Worm (Caenorhabditis elegans) whole organism, L4 larva: ENCODE results near the gene gem-1.

Experiments
- F10B5.3 ChIP-seq: sonication (generic microtip); optimal IDR thresholded peaks from 2 replicates; lab custom pipeline; 2016; ENCODE audit warnings: mild to moderate bottlenecking, missing genetic modification characterization, missing compliant biosample characterization
- F26F4.8 ChIP-seq: fragments of 200-800 bp; sonication (Bioruptor generic); conservative IDR thresholded peaks from 2 replicates; pipeline ENCODE4 v1.3.6; 2022; ENCODE audit warnings: missing genetic modification characterization, missing compliant biosample characterization
- F44E2.7 ChIP-seq: fragments of 200-800 bp; sonication (Bioruptor generic); IDR thresholded peaks from 2 replicates; pipeline ENCODE4 v2.1.2; 2022; ENCODE audit warnings: missing genetic modification characterization, missing compliant biosample characterization
- F49E8.2 ChIP-seq: sonication (generic microtip); optimal IDR thresholded peaks from 2 replicates; lab custom pipeline; 2016; ENCODE audit warnings: missing compliant biosample characterization, mild to moderate bottlenecking, missing genetic modification characterization, borderline replicate concordance
- T26A8.4 ChIP-seq: fragments of 200-800 bp; sonication (Bioruptor generic); IDR thresholded peaks from 2 replicates; pipeline ENCODE4 v1.3.6; 2022; ENCODE audit warnings: missing genetic modification characterization, missing compliant biosample characterization
- Y5F2A.4 ChIP-seq: fragments of 200-800 bp; sonication (Bioruptor generic); optimal IDR thresholded peaks from 2 replicates; lab custom pipeline; 2018; ENCODE audit warnings: mild to moderate bottlenecking, missing genetic modification characterization, missing compliant biosample characterization
- aly-2 ChIP-seq: sonication (generic microtip); optimal IDR thresholded peaks from 2 replicates; lab custom pipeline; 2018; ENCODE audit warnings: missing biosample characterization, missing genetic modification characterization
- ama-1 ChIP-seq: fragments of 150-350 bp; optimal IDR thresholded peaks from 2 replicates; lab custom pipeline; 2014; ENCODE audit warnings: inconsistent platforms, mixed read lengths
- ceh-44 ChIP-seq: fragments of 200-800 bp; sonication (Bioruptor generic); IDR thresholded peaks from 2 replicates; pipeline ENCODE4 v1.3.6; 2022; ENCODE audit warnings: missing genetic modification reagents, missing genetic modification characterization, missing compliant biosample characterization
- ceh-62 ChIP-seq: sonication (generic microtip); optimal IDR thresholded peaks from 2 replicates; lab custom pipeline; 2017; ENCODE audit warnings: missing biosample characterization, missing genetic modification characterization
- cey-2 ChIP-seq: sonication (generic microtip); optimal IDR thresholded peaks from 3 replicates; lab custom pipeline; 2017; ENCODE audit warnings: missing genetic modification characterization, mild to moderate bottlenecking, missing compliant biosample characterization, antibody characterized with exemption, borderline replicate concordance; ENCODE audit not compliant: insufficient read depth
- ctbp-1 ChIP-seq: fragments of 200-800 bp; sonication (Bioruptor generic); IDR thresholded peaks from 2 replicates; pipeline ENCODE4 v1.3.6; 2022; ENCODE audit warnings: missing genetic modification reagents, missing genetic modification characterization, missing compliant biosample characterization
- daf-12 ChIP-seq: fragments of 150-350 bp; optimal IDR thresholded peaks from 2 replicates; lab custom pipeline; 2014; ENCODE audit warnings: missing biosample characterization, missing genetic modification reagents, missing genetic modification characterization
- daf-16 ChIP-seq, 3 experiments: sonication (generic microtip); optimal IDR thresholded peaks; 2 replicates each; lab custom pipeline; 2016 to 2017; ENCODE audit warnings: missing genetic modification characterization in 3 of 3, missing genetic modification reagents in 3 of 3, mild to moderate bottlenecking in 2 of 3, missing compliant biosample characterization in 2 of 3, missing biosample characterization in 1 of 3, moderate library complexity in 1 of 3
- dmd-6 ChIP-seq: fragments of 200-800 bp; sonication (Bioruptor generic); IDR thresholded peaks from 2 replicates; pipeline ENCODE4 v1.3.6; 2022; ENCODE audit warnings: missing genetic modification reagents, missing genetic modification characterization, missing compliant biosample characterization
- dpl-1 ChIP-seq: fragments of 150-350 bp; optimal IDR thresholded peaks from 2 replicates; lab custom pipeline; 2014; ENCODE audit warnings: missing biosample characterization, missing genetic modification reagents, missing genetic modification characterization
- dve-1 ChIP-seq: sonication (generic microtip); optimal IDR thresholded peaks from 2 replicates; lab custom pipeline; 2017; ENCODE audit warnings: antibody characterized with exemption, mild to moderate bottlenecking, missing genetic modification characterization, missing compliant biosample characterization; ENCODE audit not compliant: insufficient read depth
- gei-8 ChIP-seq: fragments of 200-800 bp; sonication (Bioruptor generic); optimal IDR thresholded peaks from 2 replicates; lab custom pipeline; 2018; ENCODE audit warnings: mild to moderate bottlenecking, missing genetic modification characterization, missing compliant biosample characterization
- hlh-11 ChIP-seq: fragments of 200-800 bp; sonication (Bioruptor generic); optimal IDR thresholded peaks from 2 replicates; lab custom pipeline; 2018; ENCODE audit warnings: mild to moderate bottlenecking, missing genetic modification characterization, missing compliant biosample characterization
- hlh-30 ChIP-seq: sonication (generic microtip); optimal IDR thresholded peaks from 2 replicates; lab custom pipeline; 2017; ENCODE audit warnings: antibody characterized with exemption, mild to moderate bottlenecking, missing genetic modification characterization, missing compliant biosample characterization; ENCODE audit not compliant: insufficient read depth
- lin-1 ChIP-seq: fragments of 200-800 bp; sonication (Bioruptor generic); IDR thresholded peaks from 2 replicates; pipeline ENCODE4 v1.3.6; 2022; ENCODE audit warnings: missing genetic modification reagents, missing genetic modification characterization, missing compliant biosample characterization
- lin-29 ChIP-seq: fragments of 200-800 bp; sonication (Bioruptor generic); IDR thresholded peaks from 2 replicates; pipeline ENCODE4 v1.3.6; 2022; ENCODE audit warnings: missing genetic modification reagents, missing genetic modification characterization, missing compliant biosample characterization
- lin-38 ChIP-seq: fragments of 200-800 bp; sonication (Bioruptor generic); IDR thresholded peaks from 2 replicates; pipeline ENCODE4 v1.3.6; 2022; ENCODE audit warnings: missing genetic modification reagents, missing genetic modification characterization, missing compliant biosample characterization
- madf-5 ChIP-seq, 2 experiments: fragments of 200-800 bp; sonication (Bioruptor generic); IDR thresholded peaks; 2 replicates each; pipeline ENCODE4 v1.3.6; 2022; ENCODE audit warnings: missing compliant biosample characterization in 2 of 2, missing genetic modification characterization in 2 of 2
- mes-2 ChIP-seq: sonication (generic microtip); optimal IDR thresholded peaks from 2 replicates; lab custom pipeline; 2016; ENCODE audit warnings: missing genotype, mild to moderate bottlenecking, missing genetic modification characterization, missing compliant biosample characterization; ENCODE audit not compliant: poor library complexity, severe bottlenecking
- mxl-2 ChIP-seq: fragments of 200-800 bp; sonication (Bioruptor generic); conservative IDR thresholded peaks from 2 replicates; pipeline ENCODE4 v1.3.6; 2022; ENCODE audit warnings: missing genetic modification reagents, missing genetic modification characterization, missing compliant biosample characterization
- nhr-102 ChIP-seq: sonication (generic microtip); optimal IDR thresholded peaks from 2 replicates; lab custom pipeline; 2016; ENCODE audit warnings: mild to moderate bottlenecking, missing genetic modification characterization, moderate library complexity, missing compliant biosample characterization
- nhr-11 ChIP-seq: fragments of 150-350 bp; optimal IDR thresholded peaks from 2 replicates; lab custom pipeline; 2014; ENCODE audit warnings: missing biosample characterization, missing genetic modification characterization
- nhr-28 ChIP-seq: fragments of 150-350 bp; optimal IDR thresholded peaks from 2 replicates; lab custom pipeline; 2014; ENCODE audit warnings: missing biosample characterization, missing genetic modification characterization
- nhr-41 ChIP-seq: fragments of 200-800 bp; sonication (Bioruptor generic); IDR thresholded peaks from 2 replicates; pipeline ENCODE4 v1.3.6; 2022; ENCODE audit warnings: missing genetic modification reagents, missing genetic modification characterization, missing compliant biosample characterization
- nhr-42 ChIP-seq: fragments of 200-800 bp; sonication (Bioruptor generic); IDR thresholded peaks from 2 replicates; pipeline ENCODE4 v1.3.6; 2022; ENCODE audit warnings: missing genetic modification characterization, missing compliant biosample characterization
- nhr-48 ChIP-seq: sonication (generic microtip); optimal IDR thresholded peaks from 2 replicates; lab custom pipeline; 2016; ENCODE audit warnings: mild to moderate bottlenecking, missing genetic modification characterization, missing compliant biosample characterization
- nhr-77 ChIP-seq: fragments of 150-350 bp; optimal IDR thresholded peaks from 2 replicates; lab custom pipeline; 2014; ENCODE audit warnings: missing biosample characterization, missing genetic modification characterization
- php-3 ChIP-seq: fragments of 200-800 bp; sonication (Bioruptor generic); IDR thresholded peaks from 2 replicates; pipeline ENCODE4 v1.3.6; 2022; ENCODE audit warnings: missing genetic modification reagents, missing genetic modification characterization, missing compliant biosample characterization
- pqm-1 ChIP-seq: sonication (generic microtip); optimal IDR thresholded peaks from 2 replicates; lab custom pipeline; 2017; ENCODE audit warnings: missing biosample characterization, missing genetic modification characterization
- rbr-2 ChIP-seq: sonication (generic microtip); optimal IDR thresholded peaks from 2 replicates; lab custom pipeline; 2016; ENCODE audit warnings: missing genotype, missing genetic modification characterization, missing compliant biosample characterization
- spr-3 ChIP-seq: fragments of 200-800 bp; sonication (Bioruptor generic); optimal IDR thresholded peaks from 2 replicates; lab custom pipeline; 2018; ENCODE audit warnings: mild to moderate bottlenecking, missing genetic modification characterization, missing compliant biosample characterization
- unc-130 ChIP-seq: sonication (generic microtip); optimal IDR thresholded peaks from 2 replicates; lab custom pipeline; 2016; ENCODE audit warnings: missing genetic modification reagents, missing genetic modification characterization, missing compliant biosample characterization
- unc-62 ChIP-seq, 3 experiments: fragments of 150-350 bp in 1 of 3; sonication (generic microtip); optimal IDR thresholded peaks in 2 of 3; peaks in 1 of 3; 1 replicate in 1 of 3; 2 replicates in 2 of 3; lab custom pipeline; 2014 to 2017; ENCODE audit warnings: missing biosample characterization in 3 of 3, missing genetic modification characterization in 3 of 3, missing genetic modification reagents in 3 of 3, missing genotype in 1 of 3
- vab-7 ChIP-seq: fragments of 200-800 bp; sonication (Bioruptor generic); IDR thresholded peaks from 2 replicates; pipeline ENCODE4 v1.3.6; 2022; ENCODE audit warnings: missing genetic modification reagents, missing genetic modification characterization, missing compliant biosample characterization
- zag-1 ChIP-seq: fragments of 150-350 bp; optimal IDR thresholded peaks from 2 replicates; lab custom pipeline; 2014; ENCODE audit warnings: missing biosample characterization, missing genetic modification characterization
- zfp-2 ChIP-seq: sonication (generic microtip); optimal IDR thresholded peaks from 2 replicates; lab custom pipeline; 2016; ENCODE audit warnings: mild to moderate bottlenecking, missing genetic modification characterization, missing compliant biosample characterization
- zfp-3 ChIP-seq: fragments of 200-800 bp; sonication (Bioruptor generic); conservative IDR thresholded peaks from 2 replicates; pipeline ENCODE4 v1.3.6; 2022; ENCODE audit warnings: missing genetic modification reagents, missing genetic modification characterization, missing compliant biosample characterization
- zip-2 ChIP-seq: fragments of 150-350 bp; optimal IDR thresholded peaks from 2 replicates; lab custom pipeline; 2014; ENCODE audit warnings: missing biosample characterization, missing genetic modification characterization
- ztf-11 ChIP-seq: fragments of 150-350 bp; optimal IDR thresholded peaks from 2 replicates; lab custom pipeline; 2014; ENCODE audit warnings: missing biosample characterization, missing genetic modification characterization

The gem-1 gene

DNA sequence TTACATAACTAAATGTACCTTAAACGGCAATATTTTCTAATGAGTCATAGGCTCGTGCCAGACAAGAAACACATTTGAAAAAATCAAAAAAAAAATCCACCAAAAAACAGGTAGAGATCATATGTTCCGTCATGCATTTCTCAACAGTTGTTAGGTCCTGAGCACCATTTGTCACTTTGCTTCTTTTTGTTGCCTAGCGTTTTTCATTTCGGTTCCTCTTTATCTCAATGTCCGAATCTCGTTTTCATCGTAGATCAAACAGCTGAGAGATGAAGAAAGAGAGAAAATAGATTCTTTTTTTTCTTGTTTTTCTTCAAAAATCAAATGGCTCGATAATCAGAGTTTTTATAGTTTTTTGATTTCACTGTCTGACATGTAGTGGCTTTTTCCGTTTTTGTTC, 35.8 kb downstream of the gem-1 start:
- TF ChIP-seq F26F4.8 (GFP tag; lab: Robert Waterston, UW) (no peak), zfp-2 (no peak), unc-62 (GFP tag; optimal IDR thresholded peaks at IDR 0.05 in 1 of 2; lab: Kevin White, UChicago) (peak in 1 of 2 experiments; percentile 85), unc-62 (tag; optimal IDR thresholded peaks at IDR 0.05; lab: Kevin White, UChicago) (no peak), T26A8.4 (GFP tag; lab: Robert Waterston, UW) (no peak), dpl-1 (GFP tag; lab: Kevin White, UChicago) (no peak), F10B5.3 (tag; lab: Kevin White, UChicago) (no peak), F44E2.7 (GFP tag; lab: Robert Waterston, UW) (no peak), Y5F2A.4 (GFP tag; lab: Kevin White, UChicago) (no peak), vab-7 (no peak), ceh-62 (no peak), ztf-11 (tag; lab: Kevin White, UChicago) (no peak), madf-5 (GFP tag; IDR thresholded peaks at IDR 0.05; lab: Robert Waterston, UW) (no peak), lin-38 (GFP tag; lab: Robert Waterston, UW) (no peak), hlh-30 (tag; lab: Kevin White, UChicago) (peak; percentile 46), ceh-44 (GFP tag; lab: Robert Waterston, UW) (no peak), nhr-28 (tag; lab: Kevin White, UChicago) (no peak), ama-1 (lab: Kevin White, UChicago) (no peak), mxl-2 (GFP tag; lab: Robert Waterston, UW) (no peak), zfp-3 (GFP tag; lab: Robert Waterston, UW) (no peak), spr-3 (GFP tag; lab: Kevin White, UChicago) (no peak), ctbp-1 (GFP tag; lab: Robert Waterston, UW) (no peak), nhr-42 (no peak), unc-130 (GFP tag; lab: Kevin White, UChicago) (no peak), daf-16 (GFP tag; optimal IDR thresholded peaks at IDR 0.05; lab: Kevin White, UChicago) (peak in 1 of 2 experiments; percentile 81), daf-16 (tag; optimal IDR thresholded peaks at IDR 0.05; lab: Kevin White, UChicago) (no peak), php-3 (GFP tag; lab: Robert Waterston, UW) (no peak), zip-2 (tag; lab: Kevin White, UChicago) (no peak), lin-29 (GFP tag; lab: Robert Waterston, UW) (no peak), pqm-1 (tag; lab: Kevin White, UChicago) (no peak), mes-2 (tag; lab: Kevin White, UChicago) (no peak), cey-2 (tag; lab: Kevin White, UChicago) (no peak), daf-12 (tag; lab: Kevin White, UChicago) (no peak), aly-2 (tag; lab: Kevin White, UChicago) (no peak), nhr-41 (GFP tag; lab: Robert Waterston, UW) (no peak), rbr-2 (tag; lab: Kevin White, UChicago) (no peak), nhr-11 (tag; lab: Kevin White, UChicago) (peak; percentile 25), hlh-11 (tag; lab: Kevin White, UChicago) (peak; percentile 67), gei-8 (GFP tag; lab: Kevin White, UChicago) (no peak)
- TF ChIP-seq, all 104 proteins: peak for 5

DNA sequence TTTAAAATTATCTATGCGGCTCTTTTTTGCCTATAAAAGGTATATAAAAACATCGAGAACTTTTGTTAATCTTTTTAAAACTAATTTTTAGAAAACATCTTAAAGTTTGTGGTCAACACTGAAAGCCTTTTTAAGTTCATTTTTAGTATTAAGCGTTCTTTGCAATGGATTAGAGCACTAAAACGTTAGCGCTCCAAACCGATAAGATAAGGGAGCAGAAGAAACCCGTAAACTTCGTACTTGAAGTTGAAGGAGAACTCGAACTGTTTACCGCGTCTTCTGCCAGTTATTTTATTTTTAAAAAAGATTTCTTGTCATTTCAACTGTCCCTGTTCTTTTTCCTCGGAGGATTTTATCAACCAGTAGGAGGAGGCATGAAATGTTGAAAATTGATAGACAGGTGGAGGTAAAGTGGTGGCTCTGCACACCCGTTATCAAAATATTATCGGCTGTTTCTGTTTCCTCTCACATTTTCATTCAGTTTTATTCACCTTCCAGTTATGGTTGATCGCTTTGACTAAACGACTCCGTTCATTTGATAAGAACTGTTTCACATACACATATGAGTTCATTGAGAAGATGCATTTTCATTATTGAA, 37.7 kb downstream of the gem-1 start:
- TF ChIP-seq nhr-48 (tag; lab: Kevin White, UChicago) (peak; percentile 76), pqm-1 (tag; lab: Kevin White, UChicago) (peak; percentile 68), zag-1 (tag; lab: Kevin White, UChicago) (no peak), F49E8.2 (tag; lab: Kevin White, UChicago) (no peak), dmd-6 (GFP tag; lab: Robert Waterston, UW) (peak; percentile 80), lin-1 (GFP tag; lab: Robert Waterston, UW) (0 out of 2 replicates have a peak, but pooled peaks have one; percentile 35), dve-1 (peak; percentile 72), mxl-2 (GFP tag; lab: Robert Waterston, UW) (no peak), nhr-102 (peak; percentile 46), daf-16 (GFP tag; optimal IDR thresholded peaks at IDR 0.05; lab: Kevin White, UChicago) (peak in 1 of 2 experiments; percentile 49), daf-16 (tag; optimal IDR thresholded peaks at IDR 0.05; lab: Kevin White, UChicago) (peak; percentile 75), nhr-41 (GFP tag; lab: Robert Waterston, UW) (no peak), hlh-11 (tag; lab: Kevin White, UChicago) (peak; percentile 70), cey-2 (tag; lab: Kevin White, UChicago) (no peak), nhr-77 (tag; lab: Kevin White, UChicago) (no peak), php-3 (GFP tag; lab: Robert Waterston, UW) (peak; percentile 37; the same call in 1 of the 2 replicates), nhr-28 (tag; lab: Kevin White, UChicago) (peak; percentile 58)
- TF ChIP-seq, all 104 proteins: peak for 10
